Fruit fly (Drosophila melanogaster) whole organism, adult: ENCODE measurements around the gene CG31111.

Source experiments
- CG11617 ChIP-seq: fragments of 200-800 bp; sonication (Bioruptor generic); optimal IDR thresholded peaks from 2 replicates; lab custom pipeline; 2017; ENCODE audit warnings: mild to moderate bottlenecking, missing biosample characterization, missing genetic modification reagents, missing genetic modification characterization
- CG12768 ChIP-seq: fragments of 200-800 bp; sonication (Bioruptor generic); optimal IDR thresholded peaks from 2 replicates; lab custom pipeline; 2017; ENCODE audit warnings: missing biosample characterization, missing genetic modification characterization, mild to moderate bottlenecking, moderate library complexity, missing genetic modification reagents
- CG14711 ChIP-seq: fragments of 200-800 bp; sonication (Bioruptor generic); optimal IDR thresholded peaks from 2 replicates; lab custom pipeline; 2018; ENCODE audit warnings: missing biosample characterization, mild to moderate bottlenecking, missing genetic modification characterization, moderate library complexity
- CG1620 ChIP-seq: fragments of 200-800 bp; sonication (Bioruptor generic); optimal IDR thresholded peaks from 2 replicates; lab custom pipeline; 2016; ENCODE audit warnings: missing biosample characterization, missing genetic modification characterization
- CG33017 ChIP-seq: fragments of 200-800 bp; sonication (Bioruptor generic); optimal IDR thresholded peaks from 2 replicates; lab custom pipeline; 2018; ENCODE audit warnings: missing biosample characterization, mild to moderate bottlenecking, missing genetic modification characterization, moderate library complexity
- CG5204 ChIP-seq: fragments of 200-800 bp; sonication (Bioruptor generic); optimal IDR thresholded peaks from 2 replicates; lab custom pipeline; 2016; ENCODE audit warnings: missing biosample characterization, missing genetic modification characterization
- CG7045 ChIP-seq: fragments of 200-800 bp; sonication (Bioruptor generic); optimal IDR thresholded peaks from 2 replicates; lab custom pipeline; 2017; ENCODE audit warnings: missing biosample characterization, mild to moderate bottlenecking, missing genetic modification characterization
- CG7101 ChIP-seq: fragments of 200-800 bp; sonication (Bioruptor generic); optimal IDR thresholded peaks from 2 replicates; lab custom pipeline; 2018; ENCODE audit warnings: missing biosample characterization, mild to moderate bottlenecking, missing genetic modification characterization, moderate library complexity
- Clk ChIP-seq: fragments of 200-800 bp; sonication (Bioruptor generic); optimal IDR thresholded peaks from 2 replicates; lab custom pipeline; 2017; ENCODE audit warnings: missing biosample characterization, missing genetic modification characterization
- Crg-1 ChIP-seq: fragments of 200-800 bp; sonication (Bioruptor generic); optimal IDR thresholded peaks from 2 replicates; lab custom pipeline; 2016; ENCODE audit warnings: missing biosample characterization, missing genetic modification characterization
- Hr96 ChIP-seq: fragments of 200-800 bp; sonication (Bioruptor generic); optimal IDR thresholded peaks from 2 replicates; lab custom pipeline; 2016; ENCODE audit warnings: missing biosample characterization, missing genetic modification characterization
- Mnt ChIP-seq: fragments of 200-800 bp; sonication (Bioruptor generic); optimal IDR thresholded peaks from 2 replicates; lab custom pipeline; 2016; ENCODE audit warnings: missing biosample characterization, mild to moderate bottlenecking, missing genetic modification characterization
- bab1 ChIP-seq: fragments of 200-800 bp; sonication (Bioruptor generic); optimal IDR thresholded peaks from 3 replicates; lab custom pipeline; 2019; ENCODE audit warnings: missing biosample characterization, mild to moderate bottlenecking, missing genetic modification characterization, moderate library complexity
- cic ChIP-seq: fragments of 200-800 bp; sonication (Bioruptor generic); optimal IDR thresholded peaks from 2 replicates; lab custom pipeline; 2017; ENCODE audit warnings: missing biosample characterization, mild to moderate bottlenecking, missing genetic modification characterization, moderate library complexity
- cnc ChIP-seq, 2 experiments: fragments of >200 bp; optimal IDR thresholded peaks; 2 replicates each; lab custom pipeline; 2017
- kay ChIP-seq: fragments of 200-800 bp; sonication (Bioruptor generic); peaks from one replicate; lab custom pipeline; 2016; ENCODE audit warnings: missing biosample characterization, missing genetic modification characterization, borderline replicate concordance
- ovo ChIP-seq: fragments of 200-800 bp; sonication (Bioruptor generic); optimal IDR thresholded peaks from 2 replicates; lab custom pipeline; 2016; ENCODE audit warnings: missing biosample characterization, missing genetic modification characterization
- pad ChIP-seq: fragments of 200-800 bp; sonication (Bioruptor generic); optimal IDR thresholded peaks from 3 replicates; lab custom pipeline; 2017; ENCODE audit warnings: missing biosample characterization, missing genetic modification characterization, mild to moderate bottlenecking, moderate library complexity, missing genetic modification reagents
- tj ChIP-seq: fragments of 200-800 bp; sonication (Bioruptor generic); optimal IDR thresholded peaks from 3 replicates; lab custom pipeline; 2017; ENCODE audit warnings: missing biosample characterization, mild to moderate bottlenecking, missing genetic modification characterization, moderate library complexity
- toe ChIP-seq: fragments of 200-800 bp; sonication (Bioruptor generic); optimal IDR thresholded peaks from 2 replicates; lab custom pipeline; 2016; ENCODE audit warnings: missing biosample characterization, missing genetic modification characterization

The CG31111 gene

DNA sequence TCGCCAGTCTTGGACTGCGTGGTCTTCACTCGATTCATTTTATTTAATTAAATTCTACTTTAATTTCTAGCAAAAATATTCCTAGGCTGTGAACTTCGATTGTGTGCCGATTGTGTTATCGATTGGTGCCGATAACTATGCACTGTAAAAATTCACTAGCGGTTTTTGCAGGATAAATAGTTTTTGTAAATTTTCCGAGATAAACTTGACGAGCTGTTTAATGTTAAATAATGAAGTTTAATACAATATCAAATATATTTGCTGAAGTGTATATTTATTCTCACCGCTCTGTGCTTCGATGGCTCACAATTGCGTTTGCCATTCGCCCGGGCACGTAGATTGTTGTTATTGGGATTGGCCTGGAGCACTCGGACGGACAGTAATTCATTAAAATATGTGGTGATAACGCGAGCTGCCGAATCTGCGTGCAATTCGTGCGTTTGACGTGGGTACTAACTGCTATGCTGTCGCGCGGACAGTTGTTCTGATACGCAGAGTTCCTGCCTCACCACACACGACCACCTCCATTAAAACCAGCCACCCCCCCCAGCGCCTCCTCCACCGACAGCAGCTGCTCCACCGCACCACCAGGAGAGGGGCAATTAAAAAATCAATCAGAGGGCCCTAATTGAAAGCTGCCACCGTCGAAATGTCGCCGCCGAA is 31.0 kb downstream of the CG31111 start, which contains the start of the genes EMC6 and Hr96:
EMC6 (minus strand) TSS at position 123 of the 663 bp plus-strand sequence.
Hr96 (plus strand) TSS at position 341 of the 663 bp plus-strand sequence.
- TF ChIP-seq toe (GFP tag; lab: Kevin White, UChicago), result no peak
- TF ChIP-seq CG11617 (GFP tag; lab: Kevin White, UChicago), result peak; percentile 92
- peak; percentile 74 for TF ChIP-seq pad
- peak; percentile 93 for TF ChIP-seq CG1620 (GFP tag; lab: Kevin White, UChicago)
- TF ChIP-seq CG14711, result peak; percentile 83
- peak; percentile 88 for TF ChIP-seq CG12768
- peak; percentile 92 for TF ChIP-seq CG7101 (tag; lab: Kevin White, UChicago)
- peak; percentile 65 for TF ChIP-seq ovo (GFP tag; lab: Kevin White, UChicago)
- TF ChIP-seq bab1 (GFP tag; lab: Kevin White, UChicago), result peak; percentile 94
- TF ChIP-seq kay (GFP tag; lab: Kevin White, UChicago), result no peak
- peak; percentile 67 for TF ChIP-seq cic (GFP tag; lab: Kevin White, UChicago)
- TF ChIP-seq tj, result peak; percentile 67
- peak; percentile 80 for TF ChIP-seq Crg-1 (GFP tag; lab: Kevin White, UChicago)
- TF ChIP-seq Hr96 (GFP tag; lab: Kevin White, UChicago), result no peak
- no peak for TF ChIP-seq cnc (optimal IDR thresholded peaks at IDR 0.05; lab: Kevin White, UChicago)
- peak; percentile 85 for TF ChIP-seq Mnt
- peak; percentile 89 for TF ChIP-seq CG7045
- peak; percentile 85 for TF ChIP-seq Clk
- no peak for TF ChIP-seq CG5204 (GFP tag; lab: Kevin White, UChicago)
- TF ChIP-seq CG33017 (tag; lab: Kevin White, UChicago), result peak; percentile 91

DNA sequence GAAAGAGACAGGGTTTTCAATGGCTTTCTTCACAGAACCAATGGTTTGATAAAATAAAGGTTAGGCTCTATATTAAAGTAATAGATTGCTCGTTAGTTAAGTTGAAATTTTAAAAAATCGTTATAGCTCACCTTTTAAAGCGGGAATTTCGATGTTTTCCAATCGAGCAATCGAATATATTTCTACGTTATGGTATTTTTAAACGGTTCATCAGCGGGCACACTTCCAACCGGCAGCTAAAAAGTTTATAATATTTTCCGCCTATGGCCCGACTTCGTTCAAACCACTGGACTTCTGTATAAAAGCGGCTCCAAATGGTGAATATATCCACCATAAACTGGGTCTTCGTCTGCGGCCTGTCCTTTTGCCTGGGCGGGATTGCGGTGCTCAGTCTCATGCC is 32.9 kb downstream of the CG31111 start, which contains the start of gene beta4GalT7:
beta4GalT7 (plus strand) TSS at position 201 of the 400 bp plus-strand sequence.
- TF ChIP-seq bab1 (GFP tag; lab: Kevin White, UChicago), result no peak
- TF ChIP-seq pad, result no peak
- TF ChIP-seq CG14711, result no peak
- TF ChIP-seq toe (GFP tag; lab: Kevin White, UChicago), result no peak
- no peak for TF ChIP-seq kay (GFP tag; lab: Kevin White, UChicago)
- no peak for TF ChIP-seq Mnt
- no peak for TF ChIP-seq Hr96 (GFP tag; lab: Kevin White, UChicago)
- TF ChIP-seq CG7101 (tag; lab: Kevin White, UChicago), result no peak
- no peak for TF ChIP-seq Crg-1 (GFP tag; lab: Kevin White, UChicago)
- TF ChIP-seq CG5204 (GFP tag; lab: Kevin White, UChicago), result no peak
- TF ChIP-seq CG12768, result no peak
- no peak for TF ChIP-seq ovo (GFP tag; lab: Kevin White, UChicago)
- TF ChIP-seq tj, result no peak
- TF ChIP-seq Clk, result no peak
- no peak for TF ChIP-seq CG7045
- no peak for TF ChIP-seq CG33017 (tag; lab: Kevin White, UChicago)
- TF ChIP-seq cnc (optimal IDR thresholded peaks at IDR 0.05; lab: Kevin White, UChicago), result no peak

DNA sequence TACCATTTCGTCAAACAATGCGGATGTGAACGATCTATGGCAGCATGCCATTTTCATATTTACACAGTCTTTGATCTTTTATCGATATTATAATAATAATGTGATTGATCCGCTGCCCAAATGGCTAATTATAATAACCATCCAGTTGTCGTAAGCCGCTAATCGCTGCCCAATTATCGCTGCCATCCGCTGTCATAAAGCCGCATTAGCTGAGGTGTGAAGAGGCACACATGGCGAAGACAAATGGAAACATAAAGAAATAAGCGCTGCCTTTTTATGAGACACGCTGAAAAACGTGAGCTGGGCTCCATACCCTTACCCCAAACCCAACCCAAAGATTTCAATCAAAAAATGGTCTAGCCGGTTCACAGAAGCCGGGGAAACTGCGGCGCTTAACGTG is 44.0 kb downstream of the CG31111 start:
- no peak for TF ChIP-seq toe (GFP tag; lab: Kevin White, UChicago)
- TF ChIP-seq bab1 (GFP tag; lab: Kevin White, UChicago), result no peak
- TF ChIP-seq tj, result no peak
- no peak for TF ChIP-seq Crg-1 (GFP tag; lab: Kevin White, UChicago)
- no peak for TF ChIP-seq cnc (optimal IDR thresholded peaks at IDR 0.05; lab: Kevin White, UChicago)
- no peak for TF ChIP-seq ovo (GFP tag; lab: Kevin White, UChicago)
- no peak for TF ChIP-seq Mnt
- TF ChIP-seq CG7045, result no peak
- TF ChIP-seq CG5204 (GFP tag; lab: Kevin White, UChicago), result no peak
- no peak for TF ChIP-seq CG1620 (GFP tag; lab: Kevin White, UChicago)
- TF ChIP-seq CG33017 (tag; lab: Kevin White, UChicago), result no peak
- no peak for TF ChIP-seq kay (GFP tag; lab: Kevin White, UChicago)
- TF ChIP-seq CG14711, result no peak
- TF ChIP-seq Clk, result no peak
- TF ChIP-seq CG12768, result no peak
- no peak for TF ChIP-seq Hr96 (GFP tag; lab: Kevin White, UChicago)
- no peak for TF ChIP-seq CG11617 (GFP tag; lab: Kevin White, UChicago)
- TF ChIP-seq pad, result no peak

DNA sequence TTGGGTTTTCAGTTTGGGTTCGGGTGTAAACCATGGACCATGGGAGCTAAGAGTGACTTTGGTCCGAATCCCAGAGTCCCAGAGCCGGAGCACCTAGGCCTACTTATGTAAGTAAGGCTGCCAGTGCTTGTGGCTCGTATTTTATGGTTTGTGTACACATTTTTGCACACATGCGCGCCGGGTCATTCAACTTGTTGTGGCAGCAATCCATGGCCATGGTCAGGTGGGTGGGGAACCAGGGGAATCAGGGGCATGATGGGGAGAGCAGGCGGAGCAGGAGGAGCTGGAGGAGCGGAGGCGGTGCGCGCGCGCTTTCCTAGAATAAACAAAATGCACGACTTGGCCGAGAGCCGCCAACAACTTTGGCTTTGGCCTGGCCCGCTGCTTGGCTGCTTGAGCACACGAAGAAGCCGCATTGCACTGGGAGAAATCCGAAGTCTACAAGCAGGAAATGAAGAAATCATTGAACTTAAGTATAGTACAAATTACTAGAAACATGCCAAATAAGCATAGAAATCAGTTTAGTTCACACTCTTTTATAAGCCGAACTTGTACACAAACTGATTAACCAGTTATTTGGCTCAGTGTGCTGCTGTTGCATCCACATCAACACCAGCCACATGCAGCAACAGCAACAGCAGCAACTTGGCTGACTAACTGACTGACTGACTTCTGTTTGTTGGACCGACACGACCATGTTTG is 46.1 kb downstream of the CG31111 start:
- no peak for TF ChIP-seq Mnt
- TF ChIP-seq Clk, result no peak
- no peak for TF ChIP-seq kay (GFP tag; lab: Kevin White, UChicago)
- no peak for TF ChIP-seq CG7045
- no peak for TF ChIP-seq pad
- no peak for TF ChIP-seq cic (GFP tag; lab: Kevin White, UChicago)
- TF ChIP-seq Crg-1 (GFP tag; lab: Kevin White, UChicago), result no peak
- no peak for TF ChIP-seq CG7101 (tag; lab: Kevin White, UChicago)
- TF ChIP-seq CG5204 (GFP tag; lab: Kevin White, UChicago), result no peak
- TF ChIP-seq ovo (GFP tag; lab: Kevin White, UChicago), result no peak
- TF ChIP-seq CG1620 (GFP tag; lab: Kevin White, UChicago), result no peak
- no peak for TF ChIP-seq CG12768
- no peak for TF ChIP-seq CG11617 (GFP tag; lab: Kevin White, UChicago)
- TF ChIP-seq Hr96 (GFP tag; lab: Kevin White, UChicago), result no peak
- no peak for TF ChIP-seq CG33017 (tag; lab: Kevin White, UChicago)

DNA sequence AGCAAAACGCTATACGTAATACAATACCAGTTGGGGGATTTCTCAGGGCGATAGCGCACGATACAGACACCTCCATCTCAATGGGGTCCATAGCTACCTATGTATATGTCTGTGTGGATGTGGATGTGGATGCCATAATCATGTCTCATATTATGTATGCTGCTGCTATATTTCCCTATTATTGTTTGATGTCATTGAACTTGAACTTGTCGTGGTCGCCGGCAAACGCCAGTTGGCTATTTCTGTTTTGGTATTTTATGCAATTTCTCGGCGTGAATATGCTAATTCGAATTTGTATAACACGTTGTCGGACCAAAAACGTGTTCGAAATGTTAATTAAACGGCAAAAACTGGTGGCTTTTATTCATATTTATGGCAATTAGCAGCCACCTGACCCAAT is 50.2 kb downstream of the CG31111 start:
- TF ChIP-seq pad, result no peak
- no peak for TF ChIP-seq toe (GFP tag; lab: Kevin White, UChicago)
- no peak for TF ChIP-seq bab1 (GFP tag; lab: Kevin White, UChicago)
- no peak for TF ChIP-seq kay (GFP tag; lab: Kevin White, UChicago)
- no peak for TF ChIP-seq CG1620 (GFP tag; lab: Kevin White, UChicago)
- TF ChIP-seq Crg-1 (GFP tag; lab: Kevin White, UChicago), result no peak
- TF ChIP-seq ovo (GFP tag; lab: Kevin White, UChicago), result no peak
- TF ChIP-seq Mnt, result no peak
- TF ChIP-seq CG7045, result no peak
- no peak for TF ChIP-seq CG11617 (GFP tag; lab: Kevin White, UChicago)
- no peak for TF ChIP-seq CG12768
- no peak for TF ChIP-seq tj
